Fruit fly (Drosophila melanogaster) whole organism, embryonic: ENCODE results near the gene GstD11.

ENCODE experiments used
- Asciz ChIP-seq: fragments of 200-800 bp; sonication (Bioruptor generic); optimal IDR thresholded peaks from 2 replicates; lab custom pipeline; 2017; ENCODE audit warnings: missing biosample characterization, mild to moderate bottlenecking, missing genetic modification characterization, missing genetic modification reagents
- CG11504 ChIP-seq: fragments of 200-800 bp; sonication (Bioruptor generic); optimal IDR thresholded peaks from 3 replicates; lab custom pipeline; 2019; ENCODE audit warnings: missing biosample characterization, mild to moderate bottlenecking, missing genetic modification characterization, moderate library complexity
- CG15269 ChIP-seq: fragments of 200-800 bp; sonication (Bioruptor generic); optimal IDR thresholded peaks from 2 replicates; lab custom pipeline; 2018; ENCODE audit warnings: missing biosample characterization, mild to moderate bottlenecking, missing genetic modification characterization, moderate library complexity
- CG15479 ChIP-seq: fragments of 200-800 bp; sonication (Bioruptor generic); optimal IDR thresholded peaks from 3 replicates; lab custom pipeline; 2019; ENCODE audit warnings: missing biosample characterization, mild to moderate bottlenecking, missing genetic modification characterization, moderate library complexity
- CG18619 ChIP-seq: fragments of 200-800 bp; sonication (Bioruptor generic); optimal IDR thresholded peaks from 3 replicates; lab custom pipeline; 2017; ENCODE audit warnings: missing biosample characterization, mild to moderate bottlenecking, missing genetic modification characterization
- CG2120 ChIP-seq: fragments of 200-800 bp; sonication (Bioruptor generic); optimal IDR thresholded peaks from 3 replicates; lab custom pipeline; 2016; ENCODE audit warnings: missing biosample characterization, missing genetic modification characterization
- CG2889 ChIP-seq: fragments of 200-800 bp; sonication (Bioruptor generic); IDR thresholded peaks from 3 replicates; pipeline ENCODE4 v1.3.6; 2022; ENCODE audit warnings: missing biosample characterization, missing genetic modification characterization
- CG3065 ChIP-seq: fragments of 200-800 bp; sonication (Bioruptor generic); optimal IDR thresholded peaks from 2 replicates; lab custom pipeline; 2016; ENCODE audit warnings: missing biosample characterization, missing genetic modification characterization
- CG3163 ChIP-seq: fragments of 200-800 bp; sonication (Bioruptor generic); optimal IDR thresholded peaks from 3 replicates; lab custom pipeline; 2016; ENCODE audit warnings: missing biosample characterization, missing genetic modification characterization
- CG33557 ChIP-seq: fragments of 200-800 bp; sonication (Bioruptor generic); optimal IDR thresholded peaks from 2 replicates; lab custom pipeline; 2019; ENCODE audit warnings: missing biosample characterization, mild to moderate bottlenecking, missing genetic modification characterization, moderate library complexity
- CG34422 ChIP-seq: fragments of 200-800 bp; sonication (Bioruptor generic); IDR thresholded peaks from 3 replicates; pipeline ENCODE4 v1.3.6; 2022; ENCODE audit warnings: missing biosample characterization, missing genetic modification characterization
- CG6254 ChIP-seq: fragments of 200-800 bp; sonication (Bioruptor generic); optimal IDR thresholded peaks from 3 replicates; lab custom pipeline; 2017; ENCODE audit warnings: mild to moderate bottlenecking, missing biosample characterization, missing genetic modification reagents, missing genetic modification characterization
- CG6813 ChIP-seq: fragments of 200-800 bp; sonication (Bioruptor generic); optimal IDR thresholded peaks from 2 replicates; lab custom pipeline; 2017; ENCODE audit warnings: missing biosample characterization, missing genetic modification characterization, mild to moderate bottlenecking, moderate library complexity, missing genetic modification reagents
- CG7357 ChIP-seq: fragments of 200-800 bp; sonication (Bioruptor generic); IDR thresholded peaks from 3 replicates; pipeline ENCODE4 v1.3.6; 2022; ENCODE audit warnings: missing biosample characterization, missing genetic modification characterization
- CG7963 ChIP-seq: fragments of 200-800 bp; sonication (Bioruptor generic); IDR thresholded peaks from 3 replicates; pipeline ENCODE4 v1.3.6; 2022; ENCODE audit warnings: missing biosample characterization, missing genetic modification characterization; ENCODE audit not compliant: partially characterized antibody
- Gsc ChIP-seq: fragments of 200-800 bp; sonication (Bioruptor generic); IDR thresholded peaks from 2 replicates; pipeline ENCODE4 v1.3.6; 2022; ENCODE audit warnings: missing biosample characterization, missing genetic modification characterization
- HLH3B ChIP-seq: fragments of 200-800 bp; sonication (Bioruptor generic); IDR thresholded peaks from 2 replicates; pipeline ENCODE4 v1.3.6; 2022; ENCODE audit warnings: missing biosample characterization, missing genetic modification characterization
- Hmr ChIP-seq: fragments of 200-800 bp; sonication (Bioruptor generic); optimal IDR thresholded peaks from 3 replicates; lab custom pipeline; 2017; ENCODE audit warnings: mild to moderate bottlenecking, missing biosample characterization, missing genetic modification reagents, missing genetic modification characterization
- Hmx ChIP-seq: fragments of 200-800 bp; sonication (Bioruptor generic); optimal IDR thresholded peaks from 2 replicates; lab custom pipeline; 2016; ENCODE audit warnings: missing biosample characterization, missing genetic modification characterization
- Kr ChIP-seq: fragments of 200-800 bp; sonication (Bioruptor generic); optimal IDR thresholded peaks from 2 replicates; lab custom pipeline; 2017; ENCODE audit warnings: missing biosample characterization, mild to moderate bottlenecking, missing genetic modification characterization
- Taf1 ChIP-seq: fragments of 200-800 bp; sonication (Bioruptor generic); IDR thresholded peaks from 2 replicates; pipeline ENCODE4 v1.3.6; 2022; ENCODE audit warnings: missing biosample characterization, missing genetic modification characterization
- Trl ChIP-seq, 3 experiments: fragments of >200 bp in 2 of 3; fragments of 200-800 bp in 1 of 3; sonication (Bioruptor generic) in 1 of 3; optimal IDR thresholded peaks; 2 replicates in 1 of 3; 3 replicates in 2 of 3; lab custom pipeline; 2016 to 2017; ENCODE audit warnings: missing biosample characterization in 1 of 3, missing genetic modification characterization in 1 of 3
- amos ChIP-seq: fragments of 200-800 bp; sonication (Bioruptor generic); IDR thresholded peaks from 2 replicates; pipeline ENCODE4 v1.3.6; 2022; ENCODE audit warnings: missing biosample characterization, missing genetic modification characterization; ENCODE audit not compliant: partially characterized antibody
- btn ChIP-seq: fragments of 200-800 bp; sonication (Bioruptor generic); optimal IDR thresholded peaks from 2 replicates; lab custom pipeline; 2016; ENCODE audit warnings: missing biosample characterization, missing genetic modification characterization
- corto ChIP-seq: fragments of 200-800 bp; sonication (Bioruptor generic); optimal IDR thresholded peaks from 2 replicates; lab custom pipeline; 2016; ENCODE audit warnings: missing biosample characterization, mild to moderate bottlenecking, missing genetic modification characterization, moderate library complexity
- dan ChIP-seq: fragments of 200-800 bp; sonication (Bioruptor generic); IDR thresholded peaks from 2 replicates; pipeline ENCODE4 v1.3.6; 2022; ENCODE audit warnings: missing biosample characterization, missing genetic modification characterization
- disco-r ChIP-seq: fragments of 200-800 bp; sonication (Bioruptor generic); optimal IDR thresholded peaks from 2 replicates; lab custom pipeline; 2016; ENCODE audit warnings: missing biosample characterization, missing genetic modification characterization
- dmrt99B ChIP-seq: fragments of 200-800 bp; sonication (Bioruptor generic); optimal IDR thresholded peaks from 2 replicates; lab custom pipeline; 2018; ENCODE audit warnings: missing biosample characterization, mild to moderate bottlenecking, missing genetic modification characterization, moderate library complexity
- exex ChIP-seq: fragments of 200-800 bp; sonication (Bioruptor generic); optimal IDR thresholded peaks from 4 replicates; lab custom pipeline; 2018; ENCODE audit warnings: missing biosample characterization, mild to moderate bottlenecking, missing genetic modification characterization, moderate library complexity
- fd64A ChIP-seq: fragments of 200-800 bp; sonication (Bioruptor generic); optimal IDR thresholded peaks from 3 replicates; lab custom pipeline; 2018; ENCODE audit warnings: missing biosample characterization, mild to moderate bottlenecking, missing genetic modification characterization
- grn ChIP-seq: fragments of 200-800 bp; sonication (Bioruptor generic); optimal IDR thresholded peaks from 3 replicates; lab custom pipeline; 2017; ENCODE audit warnings: missing biosample characterization, missing genetic modification characterization
- ham ChIP-seq: fragments of 200-800 bp; sonication (Bioruptor generic); IDR thresholded peaks from 2 replicates; pipeline ENCODE4 v1.3.6; 2022; ENCODE audit warnings: missing biosample characterization, missing genetic modification characterization
- lab ChIP-seq: fragments of 200-800 bp; sonication (Bioruptor generic); optimal IDR thresholded peaks from 3 replicates; lab custom pipeline; 2017; ENCODE audit warnings: missing biosample characterization, missing genetic modification characterization, mild to moderate bottlenecking, moderate library complexity, missing genetic modification reagents
- mam ChIP-seq: fragments of 200-800 bp; sonication (Bioruptor generic); optimal IDR thresholded peaks from 3 replicates; lab custom pipeline; 2016; ENCODE audit warnings: missing biosample characterization, missing genetic modification characterization
- mirr ChIP-seq: fragments of 200-800 bp; sonication (Bioruptor generic); optimal IDR thresholded peaks from 3 replicates; lab custom pipeline; 2018; ENCODE audit warnings: missing biosample characterization, mild to moderate bottlenecking, missing genetic modification characterization
- nom ChIP-seq: fragments of 200-800 bp; sonication (Bioruptor generic); optimal IDR thresholded peaks from 2 replicates; lab custom pipeline; 2017; ENCODE audit warnings: missing biosample characterization, missing genetic modification characterization, mild to moderate bottlenecking, moderate library complexity, missing genetic modification reagents
- odd ChIP-seq: fragments of 200-800 bp; sonication (Bioruptor generic); optimal IDR thresholded peaks from 2 replicates; lab custom pipeline; 2017; ENCODE audit warnings: missing biosample characterization, mild to moderate bottlenecking, missing genetic modification characterization
- p53 ChIP-seq: fragments of 200-800 bp; sonication (Bioruptor generic); optimal IDR thresholded peaks from 2 replicates; lab custom pipeline; 2016; ENCODE audit warnings: missing biosample characterization, missing genetic modification characterization
- pan ChIP-seq, 4 experiments: fragments of >200 bp in 3 of 4; fragments of 200-800 bp in 1 of 4; sonication (Bioruptor generic) in 1 of 4; optimal IDR thresholded peaks in 3 of 4; IDR thresholded peaks in 1 of 4; 2 replicates each; pipeline versions ENCODE4 v1.3.6 to Lab custom; 2017 to 2022; ENCODE audit warnings: missing biosample characterization in 2 of 4, missing genetic modification characterization in 2 of 4, mixed read lengths in 1 of 4
- pzg ChIP-seq: fragments of 200-800 bp; sonication (Bioruptor generic); optimal IDR thresholded peaks from 3 replicates; lab custom pipeline; 2018; ENCODE audit warnings: missing biosample characterization, mild to moderate bottlenecking, missing genetic modification characterization, moderate library complexity
- sd ChIP-seq: fragments of 200-800 bp; sonication (Bioruptor generic); optimal IDR thresholded peaks from 3 replicates; lab custom pipeline; 2018; ENCODE audit warnings: missing biosample characterization, mild to moderate bottlenecking, missing genetic modification characterization, moderate library complexity
- shn ChIP-seq: fragments of 200-800 bp; sonication (Bioruptor generic); optimal IDR thresholded peaks from 3 replicates; lab custom pipeline; 2016; ENCODE audit warnings: missing biosample characterization, missing genetic modification characterization
- so ChIP-seq: fragments of 200-800 bp; sonication (Bioruptor generic); IDR thresholded peaks from 3 replicates; pipeline ENCODE4 v1.3.6; 2022; ENCODE audit warnings: missing biosample characterization, missing genetic modification characterization
- sug ChIP-seq: fragments of 200-800 bp; optimal IDR thresholded peaks from 2 replicates; lab custom pipeline; 2019; ENCODE audit warnings: missing biosample characterization, mild to moderate bottlenecking, missing genetic modification characterization, moderate library complexity
- tll ChIP-seq, 2 experiments: fragments of 200-800 bp in 1 of 2; fragments of >200 bp in 1 of 2; sonication (Bioruptor generic) in 1 of 2; optimal IDR thresholded peaks; 2 replicates each; lab custom pipeline; 2017 to 2019; ENCODE audit warnings: missing biosample characterization in 2 of 2, missing genetic modification characterization in 2 of 2, mild to moderate bottlenecking in 1 of 2, moderate library complexity in 1 of 2
- toy ChIP-seq: fragments of 200-800 bp; sonication (Bioruptor generic); IDR thresholded peaks from 2 replicates; pipeline ENCODE4 v1.3.6; 2022; ENCODE audit warnings: missing biosample characterization, missing genetic modification characterization
- wor ChIP-seq: fragments of 200-800 bp; sonication (Bioruptor generic); IDR thresholded peaks from 2 replicates; pipeline ENCODE4 v1.3.6; 2022; ENCODE audit warnings: missing biosample characterization, missing genetic modification characterization

GstD11 gene

DNA sequence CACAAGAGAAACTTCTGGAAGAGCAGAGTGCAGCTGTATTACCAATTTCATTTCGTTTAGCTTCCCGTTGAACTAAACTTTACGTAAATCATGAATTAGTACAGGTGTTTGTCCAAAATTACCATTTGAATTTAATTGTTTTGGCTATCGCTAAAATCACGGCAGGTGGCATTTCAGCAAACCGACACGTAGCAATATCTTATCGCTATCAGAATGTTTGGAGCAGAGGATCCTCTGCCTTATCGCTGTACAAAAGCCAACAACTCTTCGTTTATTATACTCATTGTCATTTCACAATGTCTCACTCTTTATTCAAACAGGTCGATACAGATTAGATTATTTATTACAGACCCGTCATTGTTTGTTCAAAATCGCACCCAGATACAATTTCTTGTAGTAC lies 17.2 kb upstream of the GstD11 start:
- TF ChIP-seq CG2120 (no peak), p53 (no peak), CG33557 (GFP tag; lab: Kevin White, UChicago) (no peak), Hmr (no peak), CG6813 (no peak), grn (peak; percentile 67), sd (peak; percentile 44), exex (peak; percentile 76), CG2889 (GFP tag; lab: Robert Waterston, UW) (no peak), mirr (GFP tag; lab: Kevin White, UChicago) (peak; percentile 56), tll (GFP tag; optimal IDR thresholded peaks at IDR 0.05; lab: Kevin White, UChicago) (no peak), Gsc (no peak), CG6254 (GFP tag; lab: Kevin White, UChicago) (no peak), sug (peak; percentile 93), so (GFP tag; lab: Robert Waterston, UW) (no peak)

DNA sequence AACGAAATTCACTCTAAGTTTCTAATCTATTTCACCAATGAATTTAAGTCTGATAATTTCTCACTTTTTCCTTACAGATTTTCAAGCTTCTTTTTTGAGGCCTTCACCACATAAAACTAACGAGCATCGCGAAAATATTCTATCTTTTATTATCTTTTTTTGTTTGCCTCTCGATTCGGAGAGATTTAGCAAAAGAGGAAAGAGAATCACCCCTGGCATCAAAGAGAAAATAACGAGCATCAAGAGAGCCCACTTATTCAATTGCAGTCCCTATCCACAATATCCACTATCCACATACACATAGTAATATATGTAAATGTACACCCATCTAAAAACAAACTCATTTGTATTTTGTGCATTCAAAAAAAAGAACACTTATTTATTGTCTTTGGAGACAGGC lies 15.7 kb upstream of the GstD11 start, which contains the start of gene GstD9:
GstD9 (minus strand) TSS at position 101 of the 400 bp plus-strand sequence.
- TF ChIP-seq CG15479 (GFP tag; lab: Kevin White, UChicago) (no peak), p53 (no peak), fd64A (no peak), wor (GFP tag; lab: Robert Waterston, UW) (no peak), Asciz (GFP tag; lab: Kevin White, UChicago) (no peak), CG18619 (GFP tag; lab: Kevin White, UChicago) (no peak), pzg (no peak), CG3163 (peak; percentile 76), btn (GFP tag; lab: Kevin White, UChicago) (no peak), Trl (optimal IDR thresholded peaks at IDR 0.05; lab: Kevin White, UChicago) (peak; percentile 31 to 43), Trl (GFP tag; optimal IDR thresholded peaks at IDR 0.05; lab: Kevin White, UChicago) (no peak), CG3065 (GFP tag; lab: Kevin White, UChicago) (no peak)

DNA sequence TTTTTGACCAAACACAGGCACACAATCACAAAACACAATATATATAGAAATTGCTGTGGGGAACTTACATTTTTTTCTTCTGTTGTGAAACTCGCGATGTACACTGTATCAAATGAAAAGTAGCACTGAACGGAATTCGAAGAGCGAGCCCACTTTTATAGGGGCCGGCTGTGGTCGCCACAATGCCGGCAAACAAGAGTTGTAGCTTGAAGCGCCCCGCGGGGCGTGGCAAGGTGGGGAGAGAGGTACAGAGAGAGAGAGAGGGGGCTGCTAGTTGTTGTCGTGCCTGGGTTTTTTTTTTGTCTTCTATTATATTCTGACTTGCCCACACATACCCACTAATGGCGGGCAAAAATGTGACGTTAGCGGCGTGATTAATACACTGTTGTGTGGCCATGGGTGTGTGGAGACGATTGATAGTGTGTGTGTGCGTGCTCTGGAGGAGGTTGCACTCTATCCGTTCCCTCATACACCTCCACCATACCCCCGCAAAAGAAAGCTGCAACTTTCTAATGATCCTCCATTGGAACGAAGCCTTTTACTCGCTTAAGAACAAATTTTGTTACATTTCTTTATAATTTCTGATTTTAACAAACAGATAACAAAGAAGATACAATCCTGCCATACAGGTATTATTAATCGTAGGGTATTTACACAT lies 13.9 kb upstream of the GstD11 start, which contains the start of gene GstD1:
GstD1 (minus strand) TSS at position 134 of the 658 bp plus-strand sequence.
- TF ChIP-seq CG34422 (GFP tag; lab: Robert Waterston, UW), result peak; percentile 81; the same call in 1 of the 3 replicates
- TF ChIP-seq toy (GFP tag; lab: Robert Waterston, UW), result no peak
- TF ChIP-seq shn (GFP tag; lab: Kevin White, UChicago), result peak; percentile 44
- peak; percentile 43 for TF ChIP-seq lab (GFP tag; lab: Kevin White, UChicago)
- no peak for TF ChIP-seq Taf1
- peak; percentile 52 for TF ChIP-seq nom (GFP tag; lab: Kevin White, UChicago)
- TF ChIP-seq disco-r (GFP tag; lab: Kevin White, UChicago), result no peak
- no peak for TF ChIP-seq CG7357 (GFP tag; lab: Robert Waterston, UW)
- no peak for TF ChIP-seq odd (GFP tag; lab: Kevin White, UChicago)
- peak; percentile 55 for TF ChIP-seq dmrt99B (tag; lab: Kevin White, UChicago)
- no peak for TF ChIP-seq Hmx
- no peak for TF ChIP-seq dan (GFP tag; lab: Robert Waterston, UW)
- TF ChIP-seq pan (optimal IDR thresholded peaks at IDR 0.05; lab: Kevin White, UChicago), result no peak
- TF ChIP-seq pan (GFP tag; optimal IDR thresholded peaks at IDR 0.05 in 1 of 2, IDR thresholded peaks at IDR 0.05 in 1 of 2), result peak in 1 of 2 experiments; percentile 36
- TF ChIP-seq corto (GFP tag; lab: Kevin White, UChicago), result no peak
- TF ChIP-seq ham (GFP tag; lab: Robert Waterston, UW), result no peak
- peak; percentile 34 for TF ChIP-seq mam (GFP tag; lab: Kevin White, UChicago)
- peak; percentile 36; the same call in 1 of the 2 replicates for TF ChIP-seq amos
- peak; percentile 50 for TF ChIP-seq CG11504 (tag; lab: Kevin White, UChicago)
- peak; percentile 45; the same call in 1 of the 3 replicates for TF ChIP-seq CG7963
- no peak for TF ChIP-seq Kr (GFP tag; lab: Kevin White, UChicago)
- peak; percentile 9 for TF ChIP-seq CG15269 (tag; lab: Kevin White, UChicago)
- TF ChIP-seq HLH3B (GFP tag; lab: Robert Waterston, UW), result no peak
